Fruit fly (Drosophila melanogaster): ENCODE results near the gene CG33928.

The CG33928 gene

DNA sequence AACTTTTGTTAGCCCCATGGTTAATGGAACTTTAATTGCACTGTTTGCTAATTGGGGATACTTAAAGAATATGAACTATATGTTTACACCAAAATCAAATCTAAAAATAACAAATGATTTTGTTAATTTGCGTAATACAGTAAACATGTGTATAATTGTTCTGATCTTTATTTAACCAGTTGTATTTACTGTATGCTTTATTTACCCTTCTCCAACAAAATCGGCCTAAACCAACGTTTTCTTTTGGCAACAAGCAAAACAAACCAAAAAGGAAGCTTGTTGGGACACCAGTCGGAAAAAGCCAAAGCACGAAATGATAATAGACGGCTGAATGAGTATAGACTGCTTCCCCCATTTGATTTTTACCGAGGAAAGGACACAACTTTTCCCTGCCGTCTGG, 34.2 kb upstream of the CG33928 start (continued):
- peak; percentile 44; the same call in 1 of the 2 replicates for TF ChIP-seq CG17612 (GFP tag; IDR thresholded peaks at IDR 0.05)
- peak; percentile 62 for TF ChIP-seq cwo (GFP tag; optimal IDR thresholded peaks at IDR 0.05)
- TF ChIP-seq CG11456 (GFP tag; IDR thresholded peaks at IDR 0.05), result peak; percentile 73; the same call in 1 of the 3 replicates
- no peak for TF ChIP-seq Neu2 (GFP tag; optimal IDR thresholded peaks at IDR 0.05; ENCODE audit: borderline replicate concordance)
- TF ChIP-seq ash1 (GFP tag; optimal IDR thresholded peaks at IDR 0.05), result peak; percentile 52
- peak; percentile 78 for TF ChIP-seq CG15011 (GFP tag; optimal IDR thresholded peaks at IDR 0.05)
- no peak for TF ChIP-seq sima (GFP tag; optimal IDR thresholded peaks at IDR 0.05)
- no peak for TF ChIP-seq CG13775 (GFP tag; optimal IDR thresholded peaks at IDR 0.05)
- peak in 1 of 2 experiments; percentile 1 for TF ChIP-seq Pdp1 (GFP tag; optimal IDR thresholded peaks at IDR 0.05)
- peak; percentile 60 for TF ChIP-seq crc (GFP tag; optimal IDR thresholded peaks at IDR 0.05)
- peak; percentile 46 for TF ChIP-seq maf-S (GFP tag; optimal IDR thresholded peaks at IDR 0.05)
- no peak for TF ChIP-seq gce (GFP tag; IDR thresholded peaks at IDR 0.05)
- TF ChIP-seq Six4 (GFP tag; optimal IDR thresholded peaks at IDR 0.05), result no peak
- TF ChIP-seq CG12219 (GFP tag; optimal IDR thresholded peaks at IDR 0.05), result no peak
- TF ChIP-seq ac (GFP tag; optimal IDR thresholded peaks at IDR 0.05), result no peak
- peak; percentile 26 for TF ChIP-seq CG1647 (GFP tag; optimal IDR thresholded peaks at IDR 0.05)
- TF ChIP-seq Atf-2 (GFP tag; optimal IDR thresholded peaks at IDR 0.05), result no peak
- TF ChIP-seq CG4404 (GFP tag; IDR thresholded peaks at IDR 0.05), result no peak
- TF ChIP-seq dati (GFP tag; IDR thresholded peaks at IDR 0.05), result no peak
- TF ChIP-seq CG8478 (optimal IDR thresholded peaks at IDR 0.05), result no peak
- TF ChIP-seq CG34422 (GFP tag; IDR thresholded peaks at IDR 0.05), result peak; percentile 42; the same call in 1 of the 3 replicates
- TF ChIP-seq Elba2 (GFP tag; optimal IDR thresholded peaks at IDR 0.05), result no peak
- peak; percentile 26 for TF ChIP-seq nau (GFP tag; optimal IDR thresholded peaks at IDR 0.05)
- TF ChIP-seq CG10979 (tag; optimal IDR thresholded peaks at IDR 0.05), result no peak
- peak; percentile 33 for TF ChIP-seq zfh2 (GFP tag; optimal IDR thresholded peaks at IDR 0.05)
- TF ChIP-seq Adf1 (GFP tag; IDR thresholded peaks at IDR 0.05), result peak; percentile 66
- no peak for TF ChIP-seq ttk (GFP tag; IDR thresholded peaks at IDR 0.05)
- TF ChIP-seq CG15696 (tag; optimal IDR thresholded peaks at IDR 0.05), result peak; percentile 24
- TF ChIP-seq HLH3B (GFP tag; IDR thresholded peaks at IDR 0.05), result no peak
- peak; percentile 15; the same call in 1 of the 3 replicates for TF ChIP-seq C15 (GFP tag; IDR thresholded peaks at IDR 0.05)
- peak; percentile 49 for TF ChIP-seq Dip3 (GFP tag; optimal IDR thresholded peaks at IDR 0.05)
- TF ChIP-seq CG10267 (tag; optimal IDR thresholded peaks at IDR 0.05), result no peak
- no peak; the same call in 2 of the 3 replicates for TF ChIP-seq CG11560 (tag; IDR thresholded peaks at IDR 0.05)
- TF ChIP-seq CG13624 (GFP tag; optimal IDR thresholded peaks at IDR 0.05), result peak; percentile 65
- no peak for TF ChIP-seq abd-A (tag; optimal IDR thresholded peaks at IDR 0.05)
- TF ChIP-seq CG10147 (GFP tag; optimal IDR thresholded peaks at IDR 0.05), result peak; percentile 59
- no peak for TF ChIP-seq fd64A (GFP tag; optimal IDR thresholded peaks at IDR 0.05)
- no peak for TF ChIP-seq CG8765 (GFP tag; IDR thresholded peaks at IDR 0.05)
- peak; percentile 57 for TF ChIP-seq CG34376 (GFP tag; optimal IDR thresholded peaks at IDR 0.05)
- TF ChIP-seq bcd (GFP tag; optimal IDR thresholded peaks at IDR 0.05), result peak; percentile 55
- no peak for TF ChIP-seq CG2199 (GFP tag; IDR thresholded peaks at IDR 0.05)
- peak; percentile 66 for TF ChIP-seq eyg (GFP tag; optimal IDR thresholded peaks at IDR 0.05)
- TF ChIP-seq tup (GFP tag; optimal IDR thresholded peaks at IDR 0.05), result peak; percentile 14
- TF ChIP-seq CG4854 (GFP tag; optimal IDR thresholded peaks at IDR 0.05), result peak; percentile 66
- TF ChIP-seq NC2β (GFP tag; optimal IDR thresholded peaks at IDR 0.05), result no peak
- TF ChIP-seq B-H1 (GFP tag; IDR thresholded peaks at IDR 0.05), result peak; percentile 19; the same call in 1 of the 3 replicates
- no peak for TF ChIP-seq Jarid2 (GFP tag; optimal IDR thresholded peaks at IDR 0.05)
- TF ChIP-seq Drgx (GFP tag; IDR thresholded peaks at IDR 0.05), result no peak
- TF ChIP-seq Hand (GFP tag; optimal IDR thresholded peaks at IDR 0.05), result peak; percentile 77
- TF ChIP-seq CG11695 (GFP tag; IDR thresholded peaks at IDR 0.05), result 0 out of 3 replicates have a peak, but pooled peaks have one; percentile 44
- TF ChIP-seq CG6765 (GFP tag; optimal IDR thresholded peaks at IDR 0.05), result peak; percentile 77
- TF ChIP-seq vvl (GFP tag; IDR thresholded peaks at IDR 0.05), result no peak
